Worm (Caenorhabditis elegans): ENCODE measurements around the gene pik-1.
"Not testable (repeated sequence)": the region's sequence is repeated elsewhere in the genome, so short reads cannot be mapped to it uniquely, and the experiment has no call there.

The pik-1 gene

ce11 chrIV:13450740-13451139 lies 34.9 kb downstream of the pik-1 start:
- TF ChIP-seq tab-1 (GFP tag; IDR thresholded peaks at IDR 0.05) (no peak), cog-1 (tag; optimal IDR thresholded peaks at IDR 0.05) (no peak), T22C8.4 (GFP tag; IDR thresholded peaks at IDR 0.05) (no peak), ref-1 (GFP tag; conservative IDR thresholded peaks at IDR 0.05) (no peak), klf-2 (GFP tag; conservative IDR thresholded peaks at IDR 0.05) (no peak)

ce11 chrIV:13453509-13453908 lies 37.7 kb downstream of the pik-1 start:
- no peak for TF ChIP-seq klf-2 (GFP tag; conservative IDR thresholded peaks at IDR 0.05)
- no peak for TF ChIP-seq ref-1 (GFP tag; conservative IDR thresholded peaks at IDR 0.05)
- TF ChIP-seq T22C8.4 (GFP tag; IDR thresholded peaks at IDR 0.05) = no peak
- no peak for TF ChIP-seq ztf-23 (GFP tag; IDR thresholded peaks at IDR 0.05)
- TF ChIP-seq cog-1 (tag; optimal IDR thresholded peaks at IDR 0.05) = no peak
- TF ChIP-seq tab-1 (GFP tag; IDR thresholded peaks at IDR 0.05) = no peak
- no peak for TF ChIP-seq flt-1 (GFP tag; IDR thresholded peaks at IDR 0.05)
- TF ChIP-seq med-1 (GFP tag; optimal IDR thresholded peaks at IDR 0.05; ENCODE audit: insufficient read depth) = no peak
- no peak for TF ChIP-seq ztf-29 (GFP tag; IDR thresholded peaks at IDR 0.05)

ce11 chrIV:13454698-13455097 lies 38.9 kb downstream of the pik-1 start, which contains the start of gene uso-1:
uso-1 (minus strand) TSS chrIV:13454798.
- TF ChIP-seq ztf-23 (GFP tag; IDR thresholded peaks at IDR 0.05) (no peak), ztf-29 (GFP tag; IDR thresholded peaks at IDR 0.05) (no peak), med-1 (GFP tag; optimal IDR thresholded peaks at IDR 0.05; ENCODE audit: insufficient read depth) (no peak), T22C8.4 (GFP tag; IDR thresholded peaks at IDR 0.05) (no peak), klf-2 (GFP tag; conservative IDR thresholded peaks at IDR 0.05) (no peak), tab-1 (GFP tag; IDR thresholded peaks at IDR 0.05) (no peak), cog-1 (tag; optimal IDR thresholded peaks at IDR 0.05) (no peak), ref-1 (GFP tag; conservative IDR thresholded peaks at IDR 0.05) (no peak), flt-1 (GFP tag; IDR thresholded peaks at IDR 0.05) (no peak)

ce11 chrIV:13455200-13455599 lies 39.4 kb downstream of the pik-1 start, which contains the start of gene Y38H8A.7:
Y38H8A.7 (plus strand) TSS chrIV:13455500.
- TF ChIP-seq ztf-23 (GFP tag; IDR thresholded peaks at IDR 0.05); ztf-29 (GFP tag; IDR thresholded peaks at IDR 0.05); cog-1 (tag; optimal IDR thresholded peaks at IDR 0.05): not testable (repeated sequence)

- TF ChIP-seq tab-1 (GFP tag; IDR thresholded peaks at IDR 0.05) = no peak
- TF ChIP-seq ztf-29 (GFP tag; IDR thresholded peaks at IDR 0.05) = no peak
- no peak for TF ChIP-seq T22C8.4 (GFP tag; IDR thresholded peaks at IDR 0.05)
- no peak for TF ChIP-seq cog-1 (tag; optimal IDR thresholded peaks at IDR 0.05)
- no peak for TF ChIP-seq med-1 (GFP tag; optimal IDR thresholded peaks at IDR 0.05; ENCODE audit: insufficient read depth)
- no peak for TF ChIP-seq klf-2 (GFP tag; conservative IDR thresholded peaks at IDR 0.05)
- TF ChIP-seq flt-1 (GFP tag; IDR thresholded peaks at IDR 0.05) = no peak
- no peak for TF ChIP-seq ref-1 (GFP tag; conservative IDR thresholded peaks at IDR 0.05)
- no peak for TF ChIP-seq ztf-23 (GFP tag; IDR thresholded peaks at IDR 0.05)
Observed at ce11 chrIV:13456893-13457292, 41.1 kb downstream of the pik-1 start.

ce11 chrIV:13458237-13458636 lies 42.4 kb downstream of the pik-1 start:
- no peak for TF ChIP-seq ztf-23 (GFP tag; IDR thresholded peaks at IDR 0.05)
- TF ChIP-seq cog-1 (tag; optimal IDR thresholded peaks at IDR 0.05) = no peak

- no peak for TF ChIP-seq T22C8.4 (GFP tag; IDR thresholded peaks at IDR 0.05)
- TF ChIP-seq ztf-23 (GFP tag; IDR thresholded peaks at IDR 0.05) = no peak
- TF ChIP-seq cog-1 (tag; optimal IDR thresholded peaks at IDR 0.05) = no peak
- TF ChIP-seq klf-2 (GFP tag; conservative IDR thresholded peaks at IDR 0.05) = no peak
- no peak for TF ChIP-seq med-1 (GFP tag; optimal IDR thresholded peaks at IDR 0.05; ENCODE audit: insufficient read depth)
- TF ChIP-seq tab-1 (GFP tag; IDR thresholded peaks at IDR 0.05) = no peak
Observed at ce11 chrIV:13460876-13461275, 45.0 kb downstream of the pik-1 start, which contains the start of gene Y38H8A.12. Y38H8A.12 (minus strand) TSS chrIV:13460976.

ce11 chrIV:13463889-13464288 lies 48.0 kb downstream of the pik-1 start:
- TF ChIP-seq flt-1 (GFP tag; IDR thresholded peaks at IDR 0.05) = peak; percentile 89
- TF ChIP-seq ref-1 (GFP tag; conservative IDR thresholded peaks at IDR 0.05) = peak; percentile 50; the same call in 1 of the 2 replicates

ce11 chrIV:13464620-13465019 lies 48.8 kb downstream of the pik-1 start:
- TF ChIP-seq flt-1 (GFP tag; IDR thresholded peaks at IDR 0.05) = 0 out of 2 replicates have a peak, but pooled peaks have one; percentile 5

- TF ChIP-seq ztf-29 (GFP tag; IDR thresholded peaks at IDR 0.05) (no peak), cog-1 (tag; optimal IDR thresholded peaks at IDR 0.05) (no peak), T22C8.4 (GFP tag; IDR thresholded peaks at IDR 0.05) (no peak), med-1 (GFP tag; optimal IDR thresholded peaks at IDR 0.05; ENCODE audit: insufficient read depth) (no peak), tab-1 (GFP tag; IDR thresholded peaks at IDR 0.05) (no peak), ref-1 (GFP tag; conservative IDR thresholded peaks at IDR 0.05) (no peak), ztf-23 (GFP tag; IDR thresholded peaks at IDR 0.05) (no peak), flt-1 (GFP tag; IDR thresholded peaks at IDR 0.05) (no peak), klf-2 (GFP tag; conservative IDR thresholded peaks at IDR 0.05) (no peak)
Observed at ce11 chrIV:13465797-13466196, 50.0 kb downstream of the pik-1 start, which contains the start of gene fezf-1. fezf-1 (plus strand) TSS chrIV:13466097.

Data from whole organism, midembryonic.